Fruit fly (Drosophila melanogaster) whole organism, embryonic: ENCODE measurements around the gene MsR2.

Experiments used
- CG11247 ChIP-seq: fragments of 200-800 bp; sonication (Bioruptor generic); IDR thresholded peaks from 2 replicates; pipeline ENCODE4 v1.3.6; 2022; ENCODE audit warnings: missing biosample characterization, missing genetic modification characterization
- CG11695 ChIP-seq: fragments of 200-800 bp; sonication (Bioruptor generic); IDR thresholded peaks from 3 replicates; pipeline ENCODE4 v1.3.6; 2022; ENCODE audit warnings: missing biosample characterization, missing genetic modification characterization
- CG11723 ChIP-seq: fragments of 200-800 bp; sonication (Bioruptor generic); optimal IDR thresholded peaks from 2 replicates; lab custom pipeline; 2017; ENCODE audit warnings: missing biosample characterization, mild to moderate bottlenecking, missing genetic modification characterization
- CG13775 ChIP-seq: fragments of 200-800 bp; sonication (Bioruptor generic); optimal IDR thresholded peaks from 3 replicates; lab custom pipeline; 2017; ENCODE audit warnings: missing biosample characterization, mild to moderate bottlenecking, missing genetic modification characterization
- CG15514 ChIP-seq: fragments of 200-800 bp; sonication (Bioruptor generic); optimal IDR thresholded peaks from 3 replicates; lab custom pipeline; 2017; ENCODE audit warnings: missing biosample characterization, missing genetic modification characterization, mild to moderate bottlenecking, moderate library complexity, missing genetic modification reagents
- CG17359 ChIP-seq: fragments of 200-800 bp; sonication (Bioruptor generic); optimal IDR thresholded peaks from 3 replicates; lab custom pipeline; 2018; ENCODE audit warnings: missing biosample characterization, mild to moderate bottlenecking, missing genetic modification characterization, moderate library complexity
- CG18599 ChIP-seq: fragments of 200-800 bp; sonication (Bioruptor generic); optimal IDR thresholded peaks from 3 replicates; lab custom pipeline; 2017; ENCODE audit warnings: missing biosample characterization, missing genetic modification characterization, mild to moderate bottlenecking, moderate library complexity, missing genetic modification reagents
- CG7357 ChIP-seq: fragments of 200-800 bp; sonication (Bioruptor generic); IDR thresholded peaks from 3 replicates; pipeline ENCODE4 v1.3.6; 2022; ENCODE audit warnings: missing biosample characterization, missing genetic modification characterization
- CG8388 ChIP-seq: fragments of 200-800 bp; sonication (Bioruptor generic); optimal IDR thresholded peaks from 2 replicates; lab custom pipeline; 2019; ENCODE audit warnings: missing biosample characterization, mild to moderate bottlenecking, missing genetic modification characterization, moderate library complexity
- CG9609 ChIP-seq: fragments of 200-800 bp; sonication (Bioruptor generic); optimal IDR thresholded peaks from 3 replicates; lab custom pipeline; 2016; ENCODE audit warnings: missing biosample characterization, missing genetic modification characterization
- CG9932 ChIP-seq: fragments of 200-800 bp; sonication (Bioruptor generic); IDR thresholded peaks from 2 replicates; pipeline ENCODE4 v1.3.6; 2022; ENCODE audit warnings: missing biosample characterization, missing genetic modification characterization
- Fer1 ChIP-seq: fragments of 200-800 bp; sonication (Bioruptor generic); optimal IDR thresholded peaks from 2 replicates; lab custom pipeline; 2017; ENCODE audit warnings: missing biosample characterization, mild to moderate bottlenecking, missing genetic modification characterization
- H2.0 ChIP-seq: fragments of 200-800 bp; sonication (Bioruptor generic); IDR thresholded peaks from 2 replicates; pipeline ENCODE4 v1.3.6; 2022; ENCODE audit warnings: missing biosample characterization, missing genetic modification characterization
- Hmr ChIP-seq: fragments of 200-800 bp; sonication (Bioruptor generic); optimal IDR thresholded peaks from 3 replicates; lab custom pipeline; 2017; ENCODE audit warnings: mild to moderate bottlenecking, missing biosample characterization, missing genetic modification reagents, missing genetic modification characterization
- Kr ChIP-seq: fragments of 200-800 bp; sonication (Bioruptor generic); optimal IDR thresholded peaks from 2 replicates; lab custom pipeline; 2017; ENCODE audit warnings: missing biosample characterization, mild to moderate bottlenecking, missing genetic modification characterization
- MBD-R2 ChIP-seq: fragments of 200-800 bp; sonication (Bioruptor generic); IDR thresholded peaks from 2 replicates; pipeline ENCODE4 v1.3.6; 2022; ENCODE audit warnings: missing biosample characterization, missing genetic modification characterization
- Rfx ChIP-seq: fragments of 200-800 bp; sonication (Bioruptor generic); IDR thresholded peaks from 2 replicates; pipeline ENCODE4 v1.3.6; 2022; ENCODE audit warnings: missing biosample characterization, missing genetic modification characterization
- Rx ChIP-seq: fragments of 200-800 bp; sonication (Bioruptor generic); IDR thresholded peaks from 2 replicates; pipeline ENCODE4 v1.3.6; 2022; ENCODE audit warnings: missing biosample characterization, missing genetic modification characterization
- dysf ChIP-seq: fragments of 200-800 bp; sonication (Bioruptor generic); IDR thresholded peaks from 3 replicates; pipeline ENCODE4 v1.3.6; 2022; ENCODE audit warnings: missing biosample characterization, missing genetic modification characterization
- ham ChIP-seq: fragments of 200-800 bp; sonication (Bioruptor generic); IDR thresholded peaks from 2 replicates; pipeline ENCODE4 v1.3.6; 2022; ENCODE audit warnings: missing biosample characterization, missing genetic modification characterization
- hb ChIP-seq: fragments of 200-800 bp; sonication (Bioruptor generic); IDR thresholded peaks from 3 replicates; pipeline ENCODE4 v1.3.6; 2022; ENCODE audit warnings: missing biosample characterization, missing genetic modification characterization; ENCODE audit not compliant: partially characterized antibody
- lab ChIP-seq: fragments of 200-800 bp; sonication (Bioruptor generic); optimal IDR thresholded peaks from 3 replicates; lab custom pipeline; 2017; ENCODE audit warnings: missing biosample characterization, missing genetic modification characterization, mild to moderate bottlenecking, moderate library complexity, missing genetic modification reagents
- mam ChIP-seq: fragments of 200-800 bp; sonication (Bioruptor generic); optimal IDR thresholded peaks from 3 replicates; lab custom pipeline; 2016; ENCODE audit warnings: missing biosample characterization, missing genetic modification characterization
- pfk ChIP-seq: fragments of 200-800 bp; sonication (Bioruptor generic); optimal IDR thresholded peaks from 2 replicates; lab custom pipeline; 2018; ENCODE audit warnings: missing biosample characterization, mild to moderate bottlenecking, missing genetic modification characterization, moderate library complexity
- pita ChIP-seq: fragments of 200-800 bp; sonication (Bioruptor generic); optimal IDR thresholded peaks from 2 replicates; lab custom pipeline; 2017; ENCODE audit warnings: missing biosample characterization, mild to moderate bottlenecking, missing genetic modification characterization
- so ChIP-seq: fragments of 200-800 bp; sonication (Bioruptor generic); IDR thresholded peaks from 3 replicates; pipeline ENCODE4 v1.3.6; 2022; ENCODE audit warnings: missing biosample characterization, missing genetic modification characterization
- sob ChIP-seq: fragments of 200-800 bp; sonication (Bioruptor generic); IDR thresholded peaks from 2 replicates; pipeline ENCODE4 v1.3.6; 2022; ENCODE audit warnings: missing biosample characterization, missing genetic modification characterization
- tx ChIP-seq: fragments of 200-800 bp; sonication (Bioruptor generic); optimal IDR thresholded peaks from 2 replicates; lab custom pipeline; 2016; ENCODE audit warnings: missing biosample characterization, missing genetic modification characterization
- wdn ChIP-seq: fragments of 200-800 bp; sonication (Bioruptor generic); IDR thresholded peaks from 2 replicates; pipeline ENCODE4 v1.3.6; 2022; ENCODE audit warnings: missing biosample characterization, missing genetic modification characterization

MsR2 gene

dm6 chr3L:2332228-2332627 is 49.5 kb downstream of the MsR2 start (continued):
- TF ChIP-seq wdn (no peak), CG8388 (no peak), mam (no peak), Rfx (GFP tag; lab: Robert Waterston, UW) (peak; percentile 32; the same call in 1 of the 2 replicates), CG9609 (no peak), CG13775 (GFP tag; lab: Kevin White, UChicago) (no peak), Hmr (GFP tag; lab: Kevin White, UChicago) (peak; percentile 0), MBD-R2 (no peak), H2.0 (GFP tag; lab: Robert Waterston, UW) (no peak), dysf (GFP tag; lab: Robert Waterston, UW) (peak; percentile 20; the same call in 1 of the 3 replicates), Kr (GFP tag; lab: Kevin White, UChicago) (no peak), pfk (GFP tag; lab: Kevin White, UChicago) (no peak), CG11247 (no peak), CG15514 (no peak), Fer1 (GFP tag; lab: Kevin White, UChicago) (peak; percentile 1), lab (GFP tag; lab: Kevin White, UChicago) (peak; percentile 58), pita (GFP tag; lab: Kevin White, UChicago) (no peak), hb (GFP tag; lab: Robert Waterston, UW) (no peak), CG11695 (GFP tag; lab: Robert Waterston, UW) (no peak), Rx (GFP tag; lab: Robert Waterston, UW) (no peak), CG18599 (peak; percentile 67), so (GFP tag; lab: Robert Waterston, UW) (no peak), CG17359 (tag; lab: Kevin White, UChicago) (no peak), sob (GFP tag; lab: Robert Waterston, UW) (no peak), CG11723 (GFP tag; lab: Kevin White, UChicago) (no peak), ham (no peak), CG7357 (GFP tag; lab: Robert Waterston, UW) (0 out of 3 replicates have a peak, but pooled peaks have one; percentile 28), CG9932 (GFP tag; lab: Robert Waterston, UW) (0 out of 2 replicates have a peak, but pooled peaks have one; percentile 19), tx (GFP tag; lab: Kevin White, UChicago) (no peak)
